Fruit fly (Drosophila melanogaster) whole organism, larva: ENCODE results near the gene Sfp65A.

Experiments used
- noc ChIP-seq: fragments of 200-800 bp; sonication (Bioruptor generic); optimal IDR thresholded peaks from 3 replicates; lab custom pipeline; 2019; ENCODE audit warnings: missing biosample characterization, mild to moderate bottlenecking, missing genetic modification characterization, moderate library complexity

Sfp65A gene

DNA sequence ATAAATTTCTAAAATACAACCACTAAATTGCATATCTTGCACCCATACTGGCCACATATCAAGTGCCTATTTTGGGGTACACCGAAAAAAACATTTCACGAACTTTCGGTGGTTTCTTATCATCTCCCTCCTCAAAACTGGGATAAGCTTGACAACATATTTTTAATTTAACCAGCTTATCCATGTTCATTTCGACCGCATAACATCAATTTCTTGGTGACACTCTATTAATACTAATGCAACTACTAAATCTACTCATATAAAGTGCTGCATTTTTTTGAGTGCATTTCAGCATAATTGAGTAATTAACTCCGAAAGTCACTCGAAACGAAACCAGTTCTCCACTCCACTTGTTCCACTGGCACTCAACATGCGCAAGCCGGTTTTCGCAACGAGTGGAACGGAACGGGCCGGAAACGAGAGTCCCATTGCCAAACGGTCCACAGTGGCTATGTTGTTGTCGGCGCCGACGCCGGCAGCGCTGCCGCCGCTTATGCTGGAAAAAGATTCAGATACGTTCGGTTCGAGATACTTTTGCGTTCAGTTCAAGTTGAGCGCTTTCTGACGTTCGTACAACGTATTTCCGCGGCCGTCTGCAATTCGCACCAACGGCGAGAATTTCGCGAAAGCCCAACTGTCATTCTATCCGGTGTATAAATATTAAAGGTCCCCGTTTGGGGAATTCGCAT is 50.1 kb downstream of the Sfp65A start, which contains the start of gene CG42747:
Gene CG42747, plus strand, starts transcription at position 529 of the 689 bp plus-strand sequence.
- TF ChIP-seq noc (tag; lab: Kevin White, UChicago) = no peak
